Fruit fly (Drosophila melanogaster): ENCODE measurements around the gene SkpD.

SkpD gene

dm6 chrX:19844010-19844766, 31.7 kb downstream of the SkpD start:
- TF ChIP-seq CG9948 (tag; optimal IDR thresholded peaks at IDR 0.05) (no peak), D1 (tag; optimal IDR thresholded peaks at IDR 0.05) (no peak), CG15710 (tag; optimal IDR thresholded peaks at IDR 0.05) (no peak), fd96Ca (GFP tag; IDR thresholded peaks at IDR 0.05) (no peak), CG17806 (tag; optimal IDR thresholded peaks at IDR 0.05) (no peak)

DNA sequence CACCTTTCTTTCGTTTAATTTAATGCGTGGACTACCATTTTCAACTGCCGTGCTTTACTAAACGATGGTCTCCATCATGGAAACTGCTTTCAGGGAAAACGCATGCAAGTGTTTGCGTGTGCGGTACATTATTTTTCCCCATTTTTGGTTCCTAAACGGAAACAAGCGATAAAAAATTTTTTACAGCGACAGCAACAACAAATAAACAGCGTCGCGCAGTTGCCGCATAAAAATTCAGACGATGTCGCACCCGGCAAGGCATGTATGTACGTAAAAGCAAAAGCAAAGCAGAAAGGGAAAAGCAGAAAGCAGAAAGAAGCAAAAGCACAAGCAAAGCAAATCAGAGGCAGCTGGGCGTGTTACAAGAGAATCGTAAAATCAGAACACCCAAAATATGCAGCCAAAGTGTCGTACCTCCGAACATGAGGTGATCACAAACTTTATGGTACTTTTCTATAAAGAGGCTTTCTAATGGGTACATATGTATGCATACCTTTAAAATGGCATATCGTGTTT, 33.1 kb downstream of the SkpD start:
- no peak for TF ChIP-seq D1 (tag; optimal IDR thresholded peaks at IDR 0.05)
- TF ChIP-seq CG13204 (GFP tag; optimal IDR thresholded peaks at IDR 0.05) = no peak
- no peak for TF ChIP-seq Snoo (tag; optimal IDR thresholded peaks at IDR 0.05)
- no peak for TF ChIP-seq rn (GFP tag; IDR thresholded peaks at IDR 0.05)
- no peak for TF ChIP-seq gl (tag; optimal IDR thresholded peaks at IDR 0.05)

dm6 chrX:19846701-19847383, 34.3 kb downstream of the SkpD start:
- TF ChIP-seq CG9948 (tag; optimal IDR thresholded peaks at IDR 0.05) (peak; percentile 92), CG13204 (GFP tag; optimal IDR thresholded peaks at IDR 0.05) (peak; percentile 89), Ets98B (GFP tag; IDR thresholded peaks at IDR 0.05) (peak; percentile 96), EcR (GFP tag; optimal IDR thresholded peaks at IDR 0.05) (no peak), CG34367 (tag; optimal IDR thresholded peaks at IDR 0.05) (peak; percentile 88), CG17806 (tag; optimal IDR thresholded peaks at IDR 0.05) (peak; percentile 91), rn (GFP tag; IDR thresholded peaks at IDR 0.05) (peak; percentile 94), Pif1A (GFP tag; optimal IDR thresholded peaks at IDR 0.05) (peak; percentile 97), Snoo (tag; optimal IDR thresholded peaks at IDR 0.05) (peak; percentile 90), CG8301 (tag; optimal IDR thresholded peaks at IDR 0.05) (peak; percentile 93), D1 (tag; optimal IDR thresholded peaks at IDR 0.05) (peak; percentile 31), CG8159 (tag; optimal IDR thresholded peaks at IDR 0.05) (peak; percentile 92), CG14655 (GFP tag; optimal IDR thresholded peaks at IDR 0.05) (peak; percentile 94), CG4496 (GFP tag; IDR thresholded peaks at IDR 0.05) (peak; percentile 98), gl (tag; optimal IDR thresholded peaks at IDR 0.05) (peak; percentile 80), fd96Ca (GFP tag; IDR thresholded peaks at IDR 0.05) (peak; percentile 98), CG15710 (tag; optimal IDR thresholded peaks at IDR 0.05) (peak; percentile 95), CG12605 (GFP tag; IDR thresholded peaks at IDR 0.05) (peak; percentile 89), Pif1B (GFP tag; optimal IDR thresholded peaks at IDR 0.05) (peak; percentile 91), CG32121 (GFP tag; IDR thresholded peaks at IDR 0.05) (peak; percentile 98), CG10348 (GFP tag; IDR thresholded peaks at IDR 0.05) (peak; percentile 95)

dm6 chrX:19848342-19848793, 35.8 kb downstream of the SkpD start:
- peak; percentile 86 for TF ChIP-seq CG4496 (GFP tag; IDR thresholded peaks at IDR 0.05)
- no peak for TF ChIP-seq gl (tag; optimal IDR thresholded peaks at IDR 0.05)
- TF ChIP-seq CG13204 (GFP tag; optimal IDR thresholded peaks at IDR 0.05) = peak; percentile 62
- peak; percentile 48 for TF ChIP-seq CG17806 (tag; optimal IDR thresholded peaks at IDR 0.05)
- no peak for TF ChIP-seq D1 (tag; optimal IDR thresholded peaks at IDR 0.05)
- peak; percentile 86 for TF ChIP-seq fd96Ca (GFP tag; IDR thresholded peaks at IDR 0.05)
- TF ChIP-seq Pif1A (GFP tag; optimal IDR thresholded peaks at IDR 0.05) = peak; percentile 40
- peak; percentile 48 for TF ChIP-seq CG9948 (tag; optimal IDR thresholded peaks at IDR 0.05)
- TF ChIP-seq CG15710 (tag; optimal IDR thresholded peaks at IDR 0.05) = peak; percentile 35
- peak; percentile 71 for TF ChIP-seq CG32121 (GFP tag; IDR thresholded peaks at IDR 0.05)
- peak; percentile 48 for TF ChIP-seq CG12605 (GFP tag; IDR thresholded peaks at IDR 0.05)
- peak; percentile 57 for TF ChIP-seq CG8159 (tag; optimal IDR thresholded peaks at IDR 0.05)
- TF ChIP-seq CG34367 (tag; optimal IDR thresholded peaks at IDR 0.05) = peak; percentile 36
- TF ChIP-seq rn (GFP tag; IDR thresholded peaks at IDR 0.05) = peak; percentile 60; the same call in 1 of the 2 replicates
- TF ChIP-seq EcR (GFP tag; optimal IDR thresholded peaks at IDR 0.05) = peak; percentile 30
- peak; percentile 24 for TF ChIP-seq Snoo (tag; optimal IDR thresholded peaks at IDR 0.05)
- TF ChIP-seq Ets98B (GFP tag; IDR thresholded peaks at IDR 0.05) = peak; percentile 78
- peak; percentile 64 for TF ChIP-seq CG8301 (tag; optimal IDR thresholded peaks at IDR 0.05)
- no peak for TF ChIP-seq CG10348 (GFP tag; IDR thresholded peaks at IDR 0.05)
- TF ChIP-seq CG14655 (GFP tag; optimal IDR thresholded peaks at IDR 0.05) = peak; percentile 69
- peak; percentile 53 for TF ChIP-seq Pif1B (GFP tag; optimal IDR thresholded peaks at IDR 0.05)

DNA sequence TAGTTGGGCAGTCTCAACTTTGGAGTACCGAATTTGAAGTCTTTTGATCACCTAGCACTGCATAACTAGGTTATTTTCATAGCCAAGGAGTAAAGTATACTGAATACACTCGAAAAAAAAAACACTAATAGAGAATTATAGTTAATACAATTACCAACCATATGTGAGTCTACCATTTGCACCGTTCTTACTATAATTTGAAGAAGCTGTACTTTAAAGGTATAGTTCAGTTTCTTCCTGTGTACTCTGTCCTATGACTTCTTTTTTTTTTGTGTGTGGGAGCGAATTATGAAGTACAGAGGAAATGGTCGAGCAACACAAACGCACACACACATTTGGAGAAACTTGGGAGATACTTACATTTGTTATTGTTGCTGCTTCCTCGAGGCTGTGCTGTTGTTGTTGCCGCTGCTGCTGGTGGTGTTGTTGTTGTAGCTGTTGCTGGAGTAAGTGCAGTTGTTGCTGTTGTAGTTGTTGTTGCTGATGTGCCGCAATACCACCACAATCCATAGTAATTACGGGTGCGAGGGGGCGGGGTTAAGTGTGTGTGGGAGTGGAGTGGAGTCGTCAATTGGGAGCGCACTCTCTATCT, 38.1 kb downstream of the SkpD start:
- TF ChIP-seq CG8301 (tag; optimal IDR thresholded peaks at IDR 0.05) (peak; percentile 95), CG4496 (GFP tag; IDR thresholded peaks at IDR 0.05) (peak; percentile 98), CG8159 (tag; optimal IDR thresholded peaks at IDR 0.05) (peak; percentile 89), CG34367 (tag; optimal IDR thresholded peaks at IDR 0.05) (peak; percentile 89), Pif1A (GFP tag; optimal IDR thresholded peaks at IDR 0.05) (peak; percentile 93), EcR (GFP tag; optimal IDR thresholded peaks at IDR 0.05) (no peak), CG14655 (GFP tag; optimal IDR thresholded peaks at IDR 0.05) (peak; percentile 96), CG10348 (GFP tag; IDR thresholded peaks at IDR 0.05) (peak; percentile 55), rn (GFP tag; IDR thresholded peaks at IDR 0.05) (peak; percentile 86), CG15710 (tag; optimal IDR thresholded peaks at IDR 0.05) (peak; percentile 90), D1 (tag; optimal IDR thresholded peaks at IDR 0.05) (no peak), gl (tag; optimal IDR thresholded peaks at IDR 0.05) (peak; percentile 76), CG13204 (GFP tag; optimal IDR thresholded peaks at IDR 0.05) (peak; percentile 64), CG12605 (GFP tag; IDR thresholded peaks at IDR 0.05) (peak; percentile 91), fd96Ca (GFP tag; IDR thresholded peaks at IDR 0.05) (peak; percentile 81), CG9948 (tag; optimal IDR thresholded peaks at IDR 0.05) (peak; percentile 93), Ets98B (GFP tag; IDR thresholded peaks at IDR 0.05) (peak; percentile 93), Pif1B (GFP tag; optimal IDR thresholded peaks at IDR 0.05) (peak; percentile 85), CG32121 (GFP tag; IDR thresholded peaks at IDR 0.05) (peak; percentile 94), CG17806 (tag; optimal IDR thresholded peaks at IDR 0.05) (peak; percentile 93), Snoo (tag; optimal IDR thresholded peaks at IDR 0.05) (peak; percentile 82)
